Worm (Caenorhabditis elegans): Measurements from ENCODE around the gene erh-2.

The erh-2 gene

ce11 chrIII:4600139-4600762 lies 7.2 kb downstream of the erh-2 start, which contains the start of gene mab-21:
mab-21 (plus strand) TSS chrIII:4600753.
- TF ChIP-seq tab-1 (GFP tag; IDR thresholded peaks at IDR 0.05) (no peak), ztf-29 (GFP tag; IDR thresholded peaks at IDR 0.05) (no peak), ztf-23 (GFP tag; IDR thresholded peaks at IDR 0.05) (no peak), flt-1 (GFP tag; IDR thresholded peaks at IDR 0.05) (no peak), klf-2 (GFP tag; conservative IDR thresholded peaks at IDR 0.05) (no peak), ref-1 (GFP tag; conservative IDR thresholded peaks at IDR 0.05) (no peak), med-1 (GFP tag; optimal IDR thresholded peaks at IDR 0.05; ENCODE audit: insufficient read depth) (no peak), T22C8.4 (GFP tag; IDR thresholded peaks at IDR 0.05) (no peak), cog-1 (tag; optimal IDR thresholded peaks at IDR 0.05) (no peak)

- no peak for TF ChIP-seq cog-1 (tag; optimal IDR thresholded peaks at IDR 0.05)
- no peak for TF ChIP-seq flt-1 (GFP tag; IDR thresholded peaks at IDR 0.05)
- TF ChIP-seq tab-1 (GFP tag; IDR thresholded peaks at IDR 0.05) = no peak
- no peak for TF ChIP-seq ztf-23 (GFP tag; IDR thresholded peaks at IDR 0.05)
- TF ChIP-seq ztf-29 (GFP tag; IDR thresholded peaks at IDR 0.05) = no peak
- TF ChIP-seq klf-2 (GFP tag; conservative IDR thresholded peaks at IDR 0.05) = no peak
- TF ChIP-seq T22C8.4 (GFP tag; IDR thresholded peaks at IDR 0.05) = no peak
- no peak for TF ChIP-seq med-1 (GFP tag; optimal IDR thresholded peaks at IDR 0.05; ENCODE audit: insufficient read depth)
These were observed 8.3 kb downstream of the erh-2 start for ce11 chrIII:4601286-4601685.

- TF ChIP-seq ztf-29 (GFP tag; IDR thresholded peaks at IDR 0.05) (no peak), flt-1 (GFP tag; IDR thresholded peaks at IDR 0.05) (no peak), med-1 (GFP tag; optimal IDR thresholded peaks at IDR 0.05; ENCODE audit: insufficient read depth) (no peak)
These were observed 10.8 kb downstream of the erh-2 start for ce11 chrIII:4603837-4604236.

ce11 chrIII:4612334-4612953 lies 19.4 kb downstream of the erh-2 start, which contains the start of gene sel-2:
sel-2 (minus strand) TSS chrIII:4612384.
- TF ChIP-seq flt-1 (GFP tag; IDR thresholded peaks at IDR 0.05) (no peak), tab-1 (GFP tag; IDR thresholded peaks at IDR 0.05) (no peak), T22C8.4 (GFP tag; IDR thresholded peaks at IDR 0.05) (no peak), klf-2 (GFP tag; conservative IDR thresholded peaks at IDR 0.05) (no peak)

- TF ChIP-seq cog-1 (tag; optimal IDR thresholded peaks at IDR 0.05) (no peak), ztf-23 (GFP tag; IDR thresholded peaks at IDR 0.05) (no peak), med-1 (GFP tag; optimal IDR thresholded peaks at IDR 0.05; ENCODE audit: insufficient read depth) (no peak), klf-2 (GFP tag; conservative IDR thresholded peaks at IDR 0.05) (no peak), ref-1 (GFP tag; conservative IDR thresholded peaks at IDR 0.05) (no peak), T22C8.4 (GFP tag; IDR thresholded peaks at IDR 0.05) (no peak), ztf-29 (GFP tag; IDR thresholded peaks at IDR 0.05) (no peak), flt-1 (GFP tag; IDR thresholded peaks at IDR 0.05) (no peak), tab-1 (GFP tag; IDR thresholded peaks at IDR 0.05) (no peak)
These were observed 23.1 kb downstream of the erh-2 start, which contains the start of gene lips-3 for ce11 chrIII:4616071-4616571. lips-3 (plus strand) TSS chrIII:4616528.

ce11 chrIII:4622375-4623130 lies 29.5 kb downstream of the erh-2 start, which contains the start of gene lron-5:
lron-5 (plus strand) TSS chrIII:4623029.
- no peak for TF ChIP-seq T22C8.4 (GFP tag; IDR thresholded peaks at IDR 0.05)
- TF ChIP-seq tab-1 (GFP tag; IDR thresholded peaks at IDR 0.05) = no peak
- no peak for TF ChIP-seq klf-2 (GFP tag; conservative IDR thresholded peaks at IDR 0.05)
- TF ChIP-seq cog-1 (tag; optimal IDR thresholded peaks at IDR 0.05) = no peak
- TF ChIP-seq ref-1 (GFP tag; conservative IDR thresholded peaks at IDR 0.05) = no peak
- no peak for TF ChIP-seq ztf-23 (GFP tag; IDR thresholded peaks at IDR 0.05)
- no peak for TF ChIP-seq flt-1 (GFP tag; IDR thresholded peaks at IDR 0.05)
- TF ChIP-seq ztf-29 (GFP tag; IDR thresholded peaks at IDR 0.05) = no peak
- no peak for TF ChIP-seq med-1 (GFP tag; optimal IDR thresholded peaks at IDR 0.05; ENCODE audit: insufficient read depth)

ce11 chrIII:4626148-4626922 lies 33.3 kb downstream of the erh-2 start:
- no peak for TF ChIP-seq ztf-23 (GFP tag; IDR thresholded peaks at IDR 0.05)
- TF ChIP-seq med-1 (GFP tag; optimal IDR thresholded peaks at IDR 0.05; ENCODE audit: insufficient read depth) = no peak
- TF ChIP-seq tab-1 (GFP tag; IDR thresholded peaks at IDR 0.05) = no peak

ce11 chrIII:4628165-4628564 lies 35.1 kb downstream of the erh-2 start, which contains the start of gene clec-151:
clec-151 (plus strand) TSS chrIII:4628465.
- no peak for TF ChIP-seq tab-1 (GFP tag; IDR thresholded peaks at IDR 0.05)

- no peak for TF ChIP-seq med-1 (GFP tag; optimal IDR thresholded peaks at IDR 0.05; ENCODE audit: insufficient read depth)
- TF ChIP-seq tab-1 (GFP tag; IDR thresholded peaks at IDR 0.05) = no peak
- TF ChIP-seq klf-2 (GFP tag; conservative IDR thresholded peaks at IDR 0.05) = no peak
- no peak for TF ChIP-seq T22C8.4 (GFP tag; IDR thresholded peaks at IDR 0.05)
These were observed 41.9 kb downstream of the erh-2 start, which contains the start of gene clec-153 for ce11 chrIII:4634947-4635346. clec-153 (plus strand) TSS chrIII:4635247.
